Fruit fly (Drosophila melanogaster) whole organism, embryonic: Measurements from ENCODE around the gene htk.

Source experiments
- B-H2 ChIP-seq: fragments of 200-800 bp; sonication (Bioruptor generic); optimal IDR thresholded peaks from 2 replicates; lab custom pipeline; 2018; ENCODE audit warnings: missing biosample characterization, mild to moderate bottlenecking, missing genetic modification characterization
- CG10267 ChIP-seq: fragments of 200-800 bp; sonication (Bioruptor generic); optimal IDR thresholded peaks from 2 replicates; lab custom pipeline; 2018; ENCODE audit warnings: missing biosample characterization, mild to moderate bottlenecking, missing genetic modification characterization, moderate library complexity
- CG10565 ChIP-seq: fragments of 200-800 bp; sonication (Bioruptor generic); optimal IDR thresholded peaks from 3 replicates; lab custom pipeline; 2016; ENCODE audit warnings: missing biosample characterization, mild to moderate bottlenecking, missing genetic modification characterization
- CG11398 ChIP-seq: fragments of 200-800 bp; sonication (Bioruptor generic); optimal IDR thresholded peaks from 2 replicates; lab custom pipeline; 2016; ENCODE audit warnings: missing biosample characterization, missing genetic modification characterization
- CG12219 ChIP-seq: fragments of 200-800 bp; sonication (Bioruptor generic); optimal IDR thresholded peaks from 3 replicates; lab custom pipeline; 2018; ENCODE audit warnings: missing biosample characterization, mild to moderate bottlenecking, missing genetic modification characterization
- CG1602 ChIP-seq: fragments of 200-800 bp; sonication (Bioruptor generic); optimal IDR thresholded peaks from 3 replicates; lab custom pipeline; 2016; ENCODE audit warnings: missing biosample characterization, missing genetic modification characterization
- CG16779 ChIP-seq: fragments of 200-800 bp; sonication (Bioruptor generic); IDR thresholded peaks from 2 replicates; pipeline ENCODE4 v1.3.6; 2022; ENCODE audit warnings: missing biosample characterization, missing genetic modification characterization
- CG17328 ChIP-seq: fragments of 200-800 bp; sonication (Bioruptor generic); IDR thresholded peaks from 2 replicates; pipeline ENCODE4 v1.3.6; 2022; ENCODE audit warnings: missing biosample characterization, missing genetic modification characterization
- CG31224 ChIP-seq: fragments of 200-800 bp; sonication (Bioruptor generic); IDR thresholded peaks from 2 replicates; pipeline ENCODE4 v1.3.6; 2022; ENCODE audit warnings: missing biosample characterization, missing genetic modification characterization
- CG3163 ChIP-seq: fragments of 200-800 bp; sonication (Bioruptor generic); optimal IDR thresholded peaks from 3 replicates; lab custom pipeline; 2016; ENCODE audit warnings: missing biosample characterization, missing genetic modification characterization
- CG34224 ChIP-seq: fragments of 200-800 bp; sonication (Bioruptor generic); IDR thresholded peaks from 3 replicates; pipeline ENCODE4 v1.3.6; 2022; ENCODE audit warnings: missing biosample characterization, missing genetic modification characterization; ENCODE audit not compliant: partially characterized antibody
- CG34422 ChIP-seq: fragments of 200-800 bp; sonication (Bioruptor generic); IDR thresholded peaks from 3 replicates; pipeline ENCODE4 v1.3.6; 2022; ENCODE audit warnings: missing biosample characterization, missing genetic modification characterization
- CG3995 ChIP-seq: fragments of 200-800 bp; sonication (Bioruptor generic); optimal IDR thresholded peaks from 3 replicates; lab custom pipeline; 2016; ENCODE audit warnings: missing biosample characterization, missing genetic modification characterization
- CG6175 ChIP-seq: fragments of 200-800 bp; sonication (Bioruptor generic); IDR thresholded peaks from 3 replicates; pipeline ENCODE4 v1.3.6; 2022; ENCODE audit warnings: missing biosample characterization, missing genetic modification characterization
- CG6765 ChIP-seq: fragments of 200-800 bp; sonication (Bioruptor generic); optimal IDR thresholded peaks from 3 replicates; lab custom pipeline; 2017; ENCODE audit warnings: missing biosample characterization, mild to moderate bottlenecking, missing genetic modification characterization
- CG6813 ChIP-seq: fragments of 200-800 bp; sonication (Bioruptor generic); optimal IDR thresholded peaks from 2 replicates; lab custom pipeline; 2017; ENCODE audit warnings: missing biosample characterization, missing genetic modification characterization, mild to moderate bottlenecking, moderate library complexity, missing genetic modification reagents
- CG7271 ChIP-seq: fragments of 200-800 bp; sonication (Bioruptor generic); optimal IDR thresholded peaks from 2 replicates; lab custom pipeline; 2018; ENCODE audit warnings: missing biosample characterization, mild to moderate bottlenecking, missing genetic modification characterization, moderate library complexity
- CG7556 ChIP-seq: fragments of 200-800 bp; sonication (Bioruptor generic); optimal IDR thresholded peaks from 2 replicates; lab custom pipeline; 2017; ENCODE audit warnings: missing biosample characterization, mild to moderate bottlenecking, missing genetic modification characterization
- CG8478 ChIP-seq: fragments of >200 bp; optimal IDR thresholded peaks from 2 replicates; lab custom pipeline; 2018
- CG9215 ChIP-seq: fragments of 200-800 bp; sonication (Bioruptor generic); IDR thresholded peaks from 2 replicates; pipeline ENCODE4 v1.3.6; 2022; ENCODE audit warnings: missing biosample characterization, missing genetic modification characterization
- CoRest ChIP-seq: fragments of 200-800 bp; sonication (Bioruptor generic); optimal IDR thresholded peaks from 3 replicates; lab custom pipeline; 2018; ENCODE audit warnings: missing biosample characterization, mild to moderate bottlenecking, missing genetic modification characterization, moderate library complexity
- D19A ChIP-seq: fragments of 200-800 bp; optimal IDR thresholded peaks from 3 replicates; lab custom pipeline; 2019; ENCODE audit warnings: missing biosample characterization, mild to moderate bottlenecking, missing genetic modification characterization, moderate library complexity
- Dad ChIP-seq: fragments of 200-800 bp; sonication (Bioruptor generic); optimal IDR thresholded peaks from 3 replicates; lab custom pipeline; 2016; ENCODE audit warnings: missing biosample characterization, missing genetic modification characterization
- Dbx ChIP-seq: fragments of 200-800 bp; sonication (Bioruptor generic); IDR thresholded peaks from 3 replicates; pipeline ENCODE4 v1.3.6; 2022; ENCODE audit warnings: missing biosample characterization, missing genetic modification characterization
- Doc2 ChIP-seq: fragments of 200-800 bp; sonication (Bioruptor generic); IDR thresholded peaks from 2 replicates; pipeline ENCODE4 v1.3.6; 2022; ENCODE audit warnings: missing biosample characterization, missing genetic modification characterization
- Hr78 ChIP-seq, 2 experiments: fragments of 200-800 bp in 1 of 2; fragments of >200 bp in 1 of 2; sonication (Bioruptor generic) in 1 of 2; optimal IDR thresholded peaks; 2 replicates each; lab custom pipeline; 2017 to 2019; ENCODE audit warnings: missing biosample characterization in 2 of 2, missing genetic modification characterization in 2 of 2, mild to moderate bottlenecking in 1 of 2, moderate library complexity in 1 of 2
- Nf-YA ChIP-seq: fragments of 200-800 bp; sonication (Bioruptor generic); IDR thresholded peaks from 2 replicates; pipeline ENCODE4 v1.3.6; 2022; ENCODE audit warnings: missing biosample characterization, missing genetic modification characterization
- Ravus ChIP-seq: fragments of 200-800 bp; sonication (Bioruptor generic); IDR thresholded peaks from 2 replicates; pipeline ENCODE4 v1.3.6; 2022; ENCODE audit warnings: missing biosample characterization, missing genetic modification characterization
- Sin3A ChIP-seq: fragments of >200 bp; optimal IDR thresholded peaks from 2 replicates; lab custom pipeline; 2018
- Taf1 ChIP-seq: fragments of 200-800 bp; sonication (Bioruptor generic); IDR thresholded peaks from 2 replicates; pipeline ENCODE4 v1.3.6; 2022; ENCODE audit warnings: missing biosample characterization, missing genetic modification characterization
- Tbp ChIP-seq: fragments of >200 bp; optimal IDR thresholded peaks from 2 replicates; lab custom pipeline; 2018; ENCODE audit warnings: missing biosample characterization, missing genetic modification characterization
- amos ChIP-seq: fragments of 200-800 bp; sonication (Bioruptor generic); IDR thresholded peaks from 2 replicates; pipeline ENCODE4 v1.3.6; 2022; ENCODE audit warnings: missing biosample characterization, missing genetic modification characterization; ENCODE audit not compliant: partially characterized antibody
- ash1 ChIP-seq: fragments of 200-800 bp; sonication (Bioruptor generic); optimal IDR thresholded peaks from 2 replicates; lab custom pipeline; 2018; ENCODE audit warnings: missing biosample characterization, mild to moderate bottlenecking, missing genetic modification characterization
- btn ChIP-seq: fragments of 200-800 bp; sonication (Bioruptor generic); optimal IDR thresholded peaks from 2 replicates; lab custom pipeline; 2016; ENCODE audit warnings: missing biosample characterization, missing genetic modification characterization
- chinmo ChIP-seq: fragments of 200-800 bp; sonication (Bioruptor generic); IDR thresholded peaks from 4 replicates; pipeline ENCODE4 v1.3.6; 2022; ENCODE audit warnings: missing biosample characterization, missing genetic modification characterization; ENCODE audit not compliant: partially characterized antibody
- ci ChIP-seq: fragments of 200-800 bp; sonication (Bioruptor generic); IDR thresholded peaks from 3 replicates; pipeline ENCODE4 v1.3.6; 2022; ENCODE audit warnings: missing biosample characterization, missing genetic modification characterization
- esg ChIP-seq: fragments of 200-800 bp; sonication (Bioruptor generic); conservative IDR thresholded peaks from 2 replicates; pipeline ENCODE4 v1.3.6; 2022; ENCODE audit warnings: missing biosample characterization, missing genetic modification characterization
- exex ChIP-seq: fragments of 200-800 bp; sonication (Bioruptor generic); optimal IDR thresholded peaks from 4 replicates; lab custom pipeline; 2018; ENCODE audit warnings: missing biosample characterization, mild to moderate bottlenecking, missing genetic modification characterization, moderate library complexity
- eyg ChIP-seq: fragments of 200-800 bp; sonication (Bioruptor generic); optimal IDR thresholded peaks from 3 replicates; lab custom pipeline; 2016; ENCODE audit warnings: missing biosample characterization, missing genetic modification characterization
- fd3F ChIP-seq: fragments of 200-800 bp; sonication (Bioruptor generic); optimal IDR thresholded peaks from 2 replicates; lab custom pipeline; 2018; ENCODE audit warnings: missing biosample characterization, mild to moderate bottlenecking, missing genetic modification characterization, moderate library complexity
- gem ChIP-seq: fragments of 200-800 bp; sonication (Bioruptor generic); optimal IDR thresholded peaks from 2 replicates; lab custom pipeline; 2019; ENCODE audit warnings: missing biosample characterization, mild to moderate bottlenecking, missing genetic modification characterization, moderate library complexity
- gro ChIP-seq: fragments of 200-800 bp; sonication (Bioruptor generic); optimal IDR thresholded peaks from 2 replicates; lab custom pipeline; 2016; ENCODE audit warnings: missing biosample characterization, missing genetic modification characterization
- gsb ChIP-seq: fragments of 200-800 bp; sonication (Bioruptor generic); IDR thresholded peaks from 2 replicates; pipeline ENCODE4 v1.3.6; 2022; ENCODE audit warnings: missing biosample characterization, missing genetic modification characterization
- lbe ChIP-seq: fragments of 200-800 bp; sonication (Bioruptor generic); optimal IDR thresholded peaks from 2 replicates; lab custom pipeline; 2016; ENCODE audit warnings: missing biosample characterization, mild to moderate bottlenecking, missing genetic modification characterization
- lov ChIP-seq, 2 experiments: fragments of 200-800 bp in 1 of 2; fragments of >200 bp in 1 of 2; sonication (Bioruptor generic) in 1 of 2; IDR thresholded peaks in 1 of 2; optimal IDR thresholded peaks in 1 of 2; 2 replicates in 1 of 2; 3 replicates in 1 of 2; pipeline versions ENCODE4 v1.3.6 to Lab custom; 2017 to 2022; ENCODE audit warnings: missing biosample characterization in 1 of 2, missing genetic modification characterization in 1 of 2
- pho ChIP-seq: fragments of 200-800 bp; sonication (Bioruptor generic); optimal IDR thresholded peaks from 2 replicates; lab custom pipeline; 2016; ENCODE audit warnings: missing biosample characterization, missing genetic modification characterization
- phol ChIP-seq: fragments of 200-800 bp; sonication (Bioruptor generic); optimal IDR thresholded peaks from 3 replicates; lab custom pipeline; 2018; ENCODE audit warnings: missing biosample characterization, mild to moderate bottlenecking, missing genetic modification characterization, moderate library complexity
- pita ChIP-seq: fragments of 200-800 bp; sonication (Bioruptor generic); optimal IDR thresholded peaks from 2 replicates; lab custom pipeline; 2017; ENCODE audit warnings: missing biosample characterization, mild to moderate bottlenecking, missing genetic modification characterization
- seq ChIP-seq: fragments of 200-800 bp; sonication (Bioruptor generic); IDR thresholded peaks from 2 replicates; pipeline ENCODE4 v1.3.6; 2022; ENCODE audit warnings: missing biosample characterization, missing genetic modification characterization
- vfl ChIP-seq: fragments of 200-800 bp; sonication (Bioruptor generic); optimal IDR thresholded peaks from 2 replicates; lab custom pipeline; 2016; ENCODE audit warnings: missing biosample characterization, missing genetic modification characterization
- vnd ChIP-seq: fragments of 200-800 bp; sonication (Bioruptor generic); IDR thresholded peaks from 3 replicates; pipeline ENCODE4 v1.3.6; 2022; ENCODE audit warnings: missing biosample characterization, missing genetic modification characterization; ENCODE audit not compliant: partially characterized antibody
- zf30C ChIP-seq: fragments of 200-800 bp; sonication (Bioruptor generic); optimal IDR thresholded peaks from 3 replicates; lab custom pipeline; 2018; ENCODE audit warnings: missing biosample characterization, mild to moderate bottlenecking, missing genetic modification characterization

htk gene

DNA sequence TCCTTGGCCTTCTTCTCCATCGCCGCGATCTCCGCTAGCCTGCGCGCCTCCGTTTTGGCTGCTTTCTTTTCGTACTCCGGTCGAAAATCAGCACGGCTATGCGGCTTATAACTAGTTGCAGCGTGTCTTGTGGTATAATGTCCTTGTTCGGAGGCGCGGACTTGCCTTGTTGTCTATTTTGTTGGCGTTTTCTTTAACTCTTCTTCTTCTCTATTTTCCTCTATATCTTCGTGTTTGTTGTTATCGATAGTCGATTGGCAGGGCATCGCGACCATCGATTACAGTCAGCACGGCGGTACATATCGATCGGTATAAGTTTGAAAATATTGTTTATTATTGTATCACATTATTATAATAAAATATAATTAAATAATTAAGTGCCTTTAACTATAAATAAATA lies 50.0 kb downstream of the htk start, which contains the start of gene Flacc (continued):
- no peak for TF ChIP-seq gro (GFP tag; lab: Kevin White, UChicago)
- peak; percentile 91 for TF ChIP-seq CG34224 (GFP tag; lab: Robert Waterston, UW)
- no peak for TF ChIP-seq CG8478 (lab: Kevin White, UChicago)
- TF ChIP-seq CG1602 (GFP tag; lab: Kevin White, UChicago): no peak
- TF ChIP-seq CoRest (tag; lab: Kevin White, UChicago): peak; percentile 3
- no peak for TF ChIP-seq Nf-YA (GFP tag; lab: Robert Waterston, UW)
- TF ChIP-seq Doc2 (GFP tag; lab: Robert Waterston, UW): no peak
- no peak for TF ChIP-seq ash1 (GFP tag; lab: Kevin White, UChicago)
- no peak for TF ChIP-seq Ravus (GFP tag; lab: Robert Waterston, UW)
- no peak for TF ChIP-seq CG16779 (GFP tag; lab: Robert Waterston, UW)
- TF ChIP-seq CG10565 (GFP tag; lab: Kevin White, UChicago): no peak
- TF ChIP-seq CG3995 (GFP tag; lab: Kevin White, UChicago): no peak
- TF ChIP-seq zf30C (GFP tag; lab: Kevin White, UChicago): no peak
- TF ChIP-seq Hr78 (GFP tag; optimal IDR thresholded peaks at IDR 0.05; lab: Kevin White, UChicago): no peak
- TF ChIP-seq CG6175 (GFP tag; lab: Robert Waterston, UW): no peak
- no peak for TF ChIP-seq fd3F (GFP tag; lab: Kevin White, UChicago)
- TF ChIP-seq D19A (tag; lab: Kevin White, UChicago): no peak
- TF ChIP-seq exex (tag; lab: Kevin White, UChicago): no peak
- TF ChIP-seq gem: no peak
- peak; percentile 88 for TF ChIP-seq amos (GFP tag; lab: Robert Waterston, UW)
- peak; percentile 43 for TF ChIP-seq CG10267 (tag; lab: Kevin White, UChicago)
- no peak for TF ChIP-seq phol (tag; lab: Kevin White, UChicago)
- no peak for TF ChIP-seq CG7271 (tag; lab: Kevin White, UChicago)
- TF ChIP-seq lov (optimal IDR thresholded peaks at IDR 0.05; lab: Kevin White, UChicago): no peak
- no peak for TF ChIP-seq lov (GFP tag; IDR thresholded peaks at IDR 0.05; lab: Robert Waterston, UW)
- no peak for TF ChIP-seq CG6765
- TF ChIP-seq Tbp: no peak
- TF ChIP-seq vnd (GFP tag; lab: Robert Waterston, UW): peak; percentile 79
- TF ChIP-seq lbe: no peak
- no peak for TF ChIP-seq CG7556 (GFP tag; lab: Kevin White, UChicago)
- TF ChIP-seq Dad (GFP tag; lab: Kevin White, UChicago): no peak
- TF ChIP-seq Sin3A: no peak
- no peak for TF ChIP-seq btn
- TF ChIP-seq Dbx: no peak
- TF ChIP-seq pho (GFP tag; lab: Kevin White, UChicago): no peak
- no peak for TF ChIP-seq CG3163 (GFP tag; lab: Kevin White, UChicago)
- no peak for TF ChIP-seq CG6813
- no peak for TF ChIP-seq CG31224 (GFP tag; lab: Robert Waterston, UW)
- TF ChIP-seq CG9215 (GFP tag; lab: Robert Waterston, UW): no peak
- no peak for TF ChIP-seq pita (GFP tag; lab: Kevin White, UChicago)
- no peak for TF ChIP-seq esg
- 0 out of 4 replicates have a peak, but pooled peaks have one; percentile 73 for TF ChIP-seq chinmo (GFP tag; lab: Robert Waterston, UW)
- TF ChIP-seq seq: no peak
- no peak for TF ChIP-seq B-H2
- TF ChIP-seq ci (GFP tag; lab: Robert Waterston, UW): no peak
- 0 out of 3 replicates have a peak, but pooled peaks have one; percentile 40 for TF ChIP-seq CG34422
- no peak for TF ChIP-seq gsb (GFP tag; lab: Robert Waterston, UW)
- TF ChIP-seq CG11398 (GFP tag; lab: Kevin White, UChicago): no peak
- TF ChIP-seq CG12219 (GFP tag; lab: Kevin White, UChicago): no peak
- no peak for TF ChIP-seq Taf1 (GFP tag; lab: Robert Waterston, UW)
- TF ChIP-seq eyg (GFP tag; lab: Kevin White, UChicago): no peak
- no peak for TF ChIP-seq CG17328 (GFP tag; lab: Robert Waterston, UW)
- TF ChIP-seq vfl (GFP tag; lab: Kevin White, UChicago): no peak
